Fruit fly (Drosophila melanogaster) whole organism, adult: ENCODE measurements around the gene Nep4.

Source experiments
- CG11617 ChIP-seq: fragments of 200-800 bp; sonication (Bioruptor generic); optimal IDR thresholded peaks from 2 replicates; lab custom pipeline; 2017; ENCODE audit warnings: mild to moderate bottlenecking, missing biosample characterization, missing genetic modification reagents, missing genetic modification characterization
- CG12768 ChIP-seq: fragments of 200-800 bp; sonication (Bioruptor generic); optimal IDR thresholded peaks from 2 replicates; lab custom pipeline; 2017; ENCODE audit warnings: missing biosample characterization, missing genetic modification characterization, mild to moderate bottlenecking, moderate library complexity, missing genetic modification reagents
- CG14711 ChIP-seq: fragments of 200-800 bp; sonication (Bioruptor generic); optimal IDR thresholded peaks from 2 replicates; lab custom pipeline; 2018; ENCODE audit warnings: missing biosample characterization, mild to moderate bottlenecking, missing genetic modification characterization, moderate library complexity
- CG1620 ChIP-seq: fragments of 200-800 bp; sonication (Bioruptor generic); optimal IDR thresholded peaks from 2 replicates; lab custom pipeline; 2016; ENCODE audit warnings: missing biosample characterization, missing genetic modification characterization
- CG33017 ChIP-seq: fragments of 200-800 bp; sonication (Bioruptor generic); optimal IDR thresholded peaks from 2 replicates; lab custom pipeline; 2018; ENCODE audit warnings: missing biosample characterization, mild to moderate bottlenecking, missing genetic modification characterization, moderate library complexity
- CG5204 ChIP-seq: fragments of 200-800 bp; sonication (Bioruptor generic); optimal IDR thresholded peaks from 2 replicates; lab custom pipeline; 2016; ENCODE audit warnings: missing biosample characterization, missing genetic modification characterization
- CG7045 ChIP-seq: fragments of 200-800 bp; sonication (Bioruptor generic); optimal IDR thresholded peaks from 2 replicates; lab custom pipeline; 2017; ENCODE audit warnings: missing biosample characterization, mild to moderate bottlenecking, missing genetic modification characterization
- CG7101 ChIP-seq: fragments of 200-800 bp; sonication (Bioruptor generic); optimal IDR thresholded peaks from 2 replicates; lab custom pipeline; 2018; ENCODE audit warnings: missing biosample characterization, mild to moderate bottlenecking, missing genetic modification characterization, moderate library complexity
- Clk ChIP-seq: fragments of 200-800 bp; sonication (Bioruptor generic); optimal IDR thresholded peaks from 2 replicates; lab custom pipeline; 2017; ENCODE audit warnings: missing biosample characterization, missing genetic modification characterization
- Crg-1 ChIP-seq: fragments of 200-800 bp; sonication (Bioruptor generic); optimal IDR thresholded peaks from 2 replicates; lab custom pipeline; 2016; ENCODE audit warnings: missing biosample characterization, missing genetic modification characterization
- Hr96 ChIP-seq: fragments of 200-800 bp; sonication (Bioruptor generic); optimal IDR thresholded peaks from 2 replicates; lab custom pipeline; 2016; ENCODE audit warnings: missing biosample characterization, missing genetic modification characterization
- Mnt ChIP-seq: fragments of 200-800 bp; sonication (Bioruptor generic); optimal IDR thresholded peaks from 2 replicates; lab custom pipeline; 2016; ENCODE audit warnings: missing biosample characterization, mild to moderate bottlenecking, missing genetic modification characterization
- bab1 ChIP-seq: fragments of 200-800 bp; sonication (Bioruptor generic); optimal IDR thresholded peaks from 3 replicates; lab custom pipeline; 2019; ENCODE audit warnings: missing biosample characterization, mild to moderate bottlenecking, missing genetic modification characterization, moderate library complexity
- cic ChIP-seq: fragments of 200-800 bp; sonication (Bioruptor generic); optimal IDR thresholded peaks from 2 replicates; lab custom pipeline; 2017; ENCODE audit warnings: missing biosample characterization, mild to moderate bottlenecking, missing genetic modification characterization, moderate library complexity
- cnc ChIP-seq, 2 experiments: fragments of >200 bp; optimal IDR thresholded peaks; 2 replicates each; lab custom pipeline; 2017
- kay ChIP-seq: fragments of 200-800 bp; sonication (Bioruptor generic); peaks from one replicate; lab custom pipeline; 2016; ENCODE audit warnings: missing biosample characterization, missing genetic modification characterization, borderline replicate concordance
- ovo ChIP-seq: fragments of 200-800 bp; sonication (Bioruptor generic); optimal IDR thresholded peaks from 2 replicates; lab custom pipeline; 2016; ENCODE audit warnings: missing biosample characterization, missing genetic modification characterization
- pad ChIP-seq: fragments of 200-800 bp; sonication (Bioruptor generic); optimal IDR thresholded peaks from 3 replicates; lab custom pipeline; 2017; ENCODE audit warnings: missing biosample characterization, missing genetic modification characterization, mild to moderate bottlenecking, moderate library complexity, missing genetic modification reagents
- tj ChIP-seq: fragments of 200-800 bp; sonication (Bioruptor generic); optimal IDR thresholded peaks from 3 replicates; lab custom pipeline; 2017; ENCODE audit warnings: missing biosample characterization, mild to moderate bottlenecking, missing genetic modification characterization, moderate library complexity
- toe ChIP-seq: fragments of 200-800 bp; sonication (Bioruptor generic); optimal IDR thresholded peaks from 2 replicates; lab custom pipeline; 2016; ENCODE audit warnings: missing biosample characterization, missing genetic modification characterization

Nep4 gene

dm6 chr3R:20626123-20626522 is 33.6 kb downstream of the Nep4 start:
- TF ChIP-seq kay (no peak), CG5204 (no peak), cic (GFP tag; lab: Kevin White, UChicago) (no peak)

- no peak for TF ChIP-seq Clk (GFP tag; lab: Kevin White, UChicago)
- no peak for TF ChIP-seq CG7101 (tag; lab: Kevin White, UChicago)
- no peak for TF ChIP-seq toe
- TF ChIP-seq Crg-1 = no peak
- no peak for TF ChIP-seq cnc (optimal IDR thresholded peaks at IDR 0.05; lab: Kevin White, UChicago)
- TF ChIP-seq CG11617 (GFP tag; lab: Kevin White, UChicago) = no peak
- TF ChIP-seq CG1620 (GFP tag; lab: Kevin White, UChicago) = no peak
- no peak for TF ChIP-seq cic (GFP tag; lab: Kevin White, UChicago)
- no peak for TF ChIP-seq Mnt
- no peak for TF ChIP-seq CG14711 (tag; lab: Kevin White, UChicago)
- no peak for TF ChIP-seq tj (GFP tag; lab: Kevin White, UChicago)
- TF ChIP-seq CG12768 (GFP tag; lab: Kevin White, UChicago) = no peak
- TF ChIP-seq bab1 = no peak
- TF ChIP-seq kay = no peak
These were observed 37.2 kb downstream of the Nep4 start for dm6 chr3R:20622297-20623168.

DNA sequence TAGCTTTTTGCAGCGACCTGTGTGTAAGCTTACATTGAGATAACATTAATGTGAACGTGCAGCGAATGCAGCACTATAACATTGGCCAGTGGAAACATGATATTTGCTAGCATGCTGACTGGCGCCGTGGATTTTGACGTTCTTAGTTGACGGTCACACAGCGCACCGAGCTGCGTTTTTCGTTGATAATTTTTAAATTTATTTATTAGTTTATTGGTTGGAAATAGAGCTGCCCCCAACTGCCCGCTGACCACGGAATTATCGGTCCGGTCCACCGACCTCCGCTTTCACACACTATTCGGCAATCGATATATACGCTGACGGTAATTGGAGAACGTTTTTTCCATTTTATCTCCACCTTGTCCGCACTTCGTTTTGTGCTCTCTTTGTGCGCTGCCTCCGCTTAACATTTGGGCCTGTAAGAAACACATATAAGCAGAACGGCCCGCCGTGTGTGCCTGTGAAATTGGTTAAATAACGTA is 37.9 kb downstream of the Nep4 start, which contains the start of gene H:
TSS of gene H (plus strand) at position 134 of the 482 bp plus-strand sequence.
- TF ChIP-seq tj (GFP tag; lab: Kevin White, UChicago) (peak; percentile 22), CG7101 (tag; lab: Kevin White, UChicago) (no peak), Clk (GFP tag; lab: Kevin White, UChicago) (no peak), CG33017 (tag; lab: Kevin White, UChicago) (no peak), CG11617 (GFP tag; lab: Kevin White, UChicago) (peak; percentile 52), CG12768 (GFP tag; lab: Kevin White, UChicago) (no peak), cnc (optimal IDR thresholded peaks at IDR 0.05; lab: Kevin White, UChicago) (no peak), cic (GFP tag; lab: Kevin White, UChicago) (no peak), CG5204 (no peak), Mnt (peak; percentile 48), ovo (GFP tag; lab: Kevin White, UChicago) (no peak), CG7045 (GFP tag; lab: Kevin White, UChicago) (no peak), CG1620 (GFP tag; lab: Kevin White, UChicago) (no peak), bab1 (no peak), CG14711 (tag; lab: Kevin White, UChicago) (no peak), Hr96 (GFP tag; lab: Kevin White, UChicago) (no peak), Crg-1 (no peak), pad (GFP tag; lab: Kevin White, UChicago) (no peak), toe (no peak), kay (no peak)

DNA sequence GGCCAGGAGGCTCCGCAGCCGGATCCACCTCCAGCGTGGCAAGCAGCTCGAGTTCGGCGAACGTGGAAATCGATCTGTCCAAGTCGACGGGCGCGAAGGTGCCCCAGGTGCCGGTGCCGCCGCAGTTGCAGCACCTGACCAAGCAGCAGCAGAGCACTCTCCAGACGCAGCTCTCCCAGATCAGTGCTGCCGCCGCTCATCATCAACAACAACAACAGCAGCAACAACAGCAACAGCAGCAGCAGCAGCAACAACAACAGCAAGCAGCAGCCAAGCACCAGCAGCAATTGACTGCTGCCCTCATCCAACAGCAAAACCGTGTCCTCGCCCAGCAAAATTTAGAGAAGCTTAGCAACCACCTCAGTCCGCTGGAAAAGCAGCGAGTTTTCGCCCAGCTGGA is 40.8 kb downstream of the Nep4 start:
- TF ChIP-seq CG5204 (no peak), pad (GFP tag; lab: Kevin White, UChicago) (no peak), CG14711 (tag; lab: Kevin White, UChicago) (no peak), CG7101 (tag; lab: Kevin White, UChicago) (no peak), toe (no peak), Crg-1 (no peak), CG1620 (GFP tag; lab: Kevin White, UChicago) (no peak), kay (no peak), Hr96 (GFP tag; lab: Kevin White, UChicago) (no peak), cnc (optimal IDR thresholded peaks at IDR 0.05; lab: Kevin White, UChicago) (no peak), Mnt (no peak)

dm6 chr3R:20617583-20617982 is 42.1 kb downstream of the Nep4 start, which contains the start of gene CG5466:
CG5466 (plus strand) TSS chr3R:20617883.
- TF ChIP-seq bab1 (no peak), cnc (optimal IDR thresholded peaks at IDR 0.05; lab: Kevin White, UChicago) (no peak), tj (GFP tag; lab: Kevin White, UChicago) (no peak)

dm6 chr3R:20616801-20617200 is 42.9 kb downstream of the Nep4 start, which contains the start of gene CG15923:
CG15923 (minus strand) TSS chr3R:20616901.
- TF ChIP-seq cic (GFP tag; lab: Kevin White, UChicago) (no peak), CG1620 (GFP tag; lab: Kevin White, UChicago) (no peak), Crg-1 (no peak), CG7045 (GFP tag; lab: Kevin White, UChicago) (no peak), Clk (GFP tag; lab: Kevin White, UChicago) (no peak), CG11617 (GFP tag; lab: Kevin White, UChicago) (no peak), cnc (optimal IDR thresholded peaks at IDR 0.05; lab: Kevin White, UChicago) (no peak), CG7101 (tag; lab: Kevin White, UChicago) (no peak), kay (no peak), CG33017 (tag; lab: Kevin White, UChicago) (no peak)

dm6 chr3R:20608199-20608598 is 51.5 kb downstream of the Nep4 start:
- TF ChIP-seq CG7045 (GFP tag; lab: Kevin White, UChicago) = no peak
- TF ChIP-seq cic (GFP tag; lab: Kevin White, UChicago) = no peak
- no peak for TF ChIP-seq CG33017 (tag; lab: Kevin White, UChicago)
- no peak for TF ChIP-seq CG11617 (GFP tag; lab: Kevin White, UChicago)
- TF ChIP-seq Clk (GFP tag; lab: Kevin White, UChicago) = no peak
- TF ChIP-seq CG1620 (GFP tag; lab: Kevin White, UChicago) = no peak
- TF ChIP-seq Hr96 (GFP tag; lab: Kevin White, UChicago) = no peak
- no peak for TF ChIP-seq toe
- TF ChIP-seq ovo (GFP tag; lab: Kevin White, UChicago) = no peak
- no peak for TF ChIP-seq CG7101 (tag; lab: Kevin White, UChicago)
- TF ChIP-seq kay = no peak
- no peak for TF ChIP-seq Mnt
- no peak for TF ChIP-seq Crg-1
- no peak for TF ChIP-seq pad (GFP tag; lab: Kevin White, UChicago)
- no peak for TF ChIP-seq CG5204
- TF ChIP-seq CG12768 (GFP tag; lab: Kevin White, UChicago) = no peak
- TF ChIP-seq CG14711 (tag; lab: Kevin White, UChicago) = no peak
- TF ChIP-seq bab1 = no peak
- TF ChIP-seq cnc (optimal IDR thresholded peaks at IDR 0.05; lab: Kevin White, UChicago) = no peak
- TF ChIP-seq tj (GFP tag; lab: Kevin White, UChicago) = no peak
